Fruit fly (Drosophila melanogaster) whole organism, embryonic: ENCODE data around the gene CG14664.
A peak's percentile ranks its signal among the peaks of the same experiment; 100 is the strongest.

Experiments used
- Atf-2 ChIP-seq: fragments of 200-800 bp; sonication (Bioruptor generic); optimal IDR thresholded peaks from 2 replicates; lab custom pipeline; 2016; ENCODE audit warnings: missing biosample characterization, missing genetic modification characterization
- CG11093 ChIP-seq: fragments of 200-800 bp; sonication (Bioruptor generic); IDR thresholded peaks from 3 replicates; pipeline ENCODE4 v1.3.6; 2022; ENCODE audit warnings: missing biosample characterization, missing genetic modification characterization
- CG11723 ChIP-seq: fragments of 200-800 bp; sonication (Bioruptor generic); optimal IDR thresholded peaks from 2 replicates; lab custom pipeline; 2017; ENCODE audit warnings: missing biosample characterization, mild to moderate bottlenecking, missing genetic modification characterization
- CG12299 ChIP-seq: fragments of 200-800 bp; sonication (Bioruptor generic); optimal IDR thresholded peaks from 2 replicates; lab custom pipeline; 2018; ENCODE audit warnings: missing biosample characterization, mild to moderate bottlenecking, missing genetic modification characterization
- CG15269 ChIP-seq: fragments of 200-800 bp; sonication (Bioruptor generic); optimal IDR thresholded peaks from 2 replicates; lab custom pipeline; 2018; ENCODE audit warnings: missing biosample characterization, mild to moderate bottlenecking, missing genetic modification characterization, moderate library complexity
- CG1647 ChIP-seq: fragments of 200-800 bp; sonication (Bioruptor generic); optimal IDR thresholded peaks from 3 replicates; lab custom pipeline; 2016; ENCODE audit warnings: missing biosample characterization, missing genetic modification characterization
- CG17186 ChIP-seq: fragments of 200-800 bp; sonication (Bioruptor generic); optimal IDR thresholded peaks from 3 replicates; lab custom pipeline; 2017; ENCODE audit warnings: missing biosample characterization, missing genetic modification reagents, missing genetic modification characterization
- CG18011 ChIP-seq: fragments of 200-800 bp; sonication (Bioruptor generic); optimal IDR thresholded peaks from 2 replicates; lab custom pipeline; 2017; ENCODE audit warnings: missing biosample characterization, missing genetic modification characterization, mild to moderate bottlenecking, moderate library complexity, missing genotype
- CG2202 ChIP-seq: fragments of 200-800 bp; sonication (Bioruptor generic); optimal IDR thresholded peaks from 2 replicates; lab custom pipeline; 2018; ENCODE audit warnings: missing biosample characterization, mild to moderate bottlenecking, missing genetic modification characterization
- CG2678 ChIP-seq: fragments of 200-800 bp; sonication (Bioruptor generic); optimal IDR thresholded peaks from 3 replicates; lab custom pipeline; 2019; ENCODE audit warnings: missing biosample characterization, mild to moderate bottlenecking, missing genetic modification characterization, moderate library complexity
- CG30403 ChIP-seq: fragments of 200-800 bp; sonication (Bioruptor generic); optimal IDR thresholded peaks from 3 replicates; lab custom pipeline; 2016; ENCODE audit warnings: missing biosample characterization, missing genetic modification characterization
- CG3065 ChIP-seq: fragments of 200-800 bp; sonication (Bioruptor generic); optimal IDR thresholded peaks from 2 replicates; lab custom pipeline; 2016; ENCODE audit warnings: missing biosample characterization, missing genetic modification characterization
- CG3281 ChIP-seq: fragments of 200-800 bp; sonication (Bioruptor generic); optimal IDR thresholded peaks from 3 replicates; lab custom pipeline; 2017; ENCODE audit warnings: missing biosample characterization, mild to moderate bottlenecking, missing genetic modification characterization
- CG33557 ChIP-seq: fragments of 200-800 bp; sonication (Bioruptor generic); optimal IDR thresholded peaks from 2 replicates; lab custom pipeline; 2019; ENCODE audit warnings: missing biosample characterization, mild to moderate bottlenecking, missing genetic modification characterization, moderate library complexity
- CG3995 ChIP-seq: fragments of 200-800 bp; sonication (Bioruptor generic); optimal IDR thresholded peaks from 3 replicates; lab custom pipeline; 2016; ENCODE audit warnings: missing biosample characterization, missing genetic modification characterization
- CG4282 ChIP-seq: fragments of 200-800 bp; sonication (Bioruptor generic); optimal IDR thresholded peaks from 2 replicates; lab custom pipeline; 2016; ENCODE audit warnings: missing biosample characterization, missing genetic modification characterization
- CG5245 ChIP-seq: fragments of 200-800 bp; sonication (Bioruptor generic); optimal IDR thresholded peaks from 3 replicates; lab custom pipeline; 2016; ENCODE audit warnings: missing biosample characterization, missing genetic modification characterization
- CG5953 ChIP-seq: fragments of 200-800 bp; sonication (Bioruptor generic); IDR thresholded peaks from 2 replicates; pipeline ENCODE4 v1.3.6; 2022; ENCODE audit warnings: missing biosample characterization, missing genetic modification characterization
- CG7745 ChIP-seq: fragments of 200-800 bp; sonication (Bioruptor generic); optimal IDR thresholded peaks from 2 replicates; lab custom pipeline; 2018; ENCODE audit warnings: missing biosample characterization, mild to moderate bottlenecking, missing genetic modification characterization, moderate library complexity
- CG8388 ChIP-seq: fragments of 200-800 bp; sonication (Bioruptor generic); optimal IDR thresholded peaks from 2 replicates; lab custom pipeline; 2019; ENCODE audit warnings: missing biosample characterization, mild to moderate bottlenecking, missing genetic modification characterization, moderate library complexity
- CG8765 ChIP-seq: fragments of 200-800 bp; sonication (Bioruptor generic); IDR thresholded peaks from 2 replicates; pipeline ENCODE4 v1.3.6; 2022; ENCODE audit warnings: missing biosample characterization, missing genetic modification characterization
- CG8924 ChIP-seq: fragments of 200-800 bp; optimal IDR thresholded peaks from 3 replicates; lab custom pipeline; 2019; ENCODE audit warnings: missing biosample characterization, mild to moderate bottlenecking, missing genetic modification characterization, moderate library complexity
- CG9437 ChIP-seq: fragments of 200-800 bp; sonication (Bioruptor generic); optimal IDR thresholded peaks from 2 replicates; lab custom pipeline; 2018; ENCODE audit warnings: missing biosample characterization, mild to moderate bottlenecking, missing genetic modification characterization
- CG9727 ChIP-seq: fragments of 200-800 bp; sonication (Bioruptor generic); optimal IDR thresholded peaks from 3 replicates; lab custom pipeline; 2017; ENCODE audit warnings: missing biosample characterization, mild to moderate bottlenecking, missing genetic modification characterization
- Dll ChIP-seq: fragments of 200-800 bp; sonication (Bioruptor generic); IDR thresholded peaks from 4 replicates; pipeline ENCODE4 v1.3.6; 2022; ENCODE audit warnings: missing biosample characterization, missing genetic modification characterization; ENCODE audit not compliant: partially characterized antibody
- Eip74EF ChIP-seq, 2 experiments: fragments of 200-800 bp in 1 of 2; fragments of >200 bp in 1 of 2; sonication (Bioruptor generic) in 1 of 2; optimal IDR thresholded peaks; 2 replicates each; lab custom pipeline; 2017 to 2019; ENCODE audit warnings: missing biosample characterization in 2 of 2, missing genetic modification characterization in 2 of 2, mild to moderate bottlenecking in 1 of 2, moderate library complexity in 1 of 2
- Gug ChIP-seq: fragments of 200-800 bp; sonication (Bioruptor generic); IDR thresholded peaks from 4 replicates; pipeline ENCODE4 v1.3.6; 2022; ENCODE audit warnings: missing biosample characterization, missing genetic modification characterization
- HLH54F ChIP-seq: fragments of 200-800 bp; sonication (Bioruptor generic); optimal IDR thresholded peaks from 3 replicates; lab custom pipeline; 2016; ENCODE audit warnings: missing biosample characterization, missing genetic modification characterization
- MESR4 ChIP-seq: fragments of 200-800 bp; sonication (Bioruptor generic); optimal IDR thresholded peaks from 2 replicates; lab custom pipeline; 2018; ENCODE audit warnings: missing biosample characterization, mild to moderate bottlenecking, missing genetic modification characterization, moderate library complexity
- MTF-1 ChIP-seq: fragments of 200-800 bp; sonication (Bioruptor generic); optimal IDR thresholded peaks from 2 replicates; lab custom pipeline; 2018; ENCODE audit warnings: missing biosample characterization, mild to moderate bottlenecking, missing genetic modification characterization, borderline replicate concordance
- Mes4 ChIP-seq: fragments of 200-800 bp; sonication (Bioruptor generic); optimal IDR thresholded peaks from 2 replicates; lab custom pipeline; 2016; ENCODE audit warnings: missing biosample characterization, missing genetic modification characterization
- Six4 ChIP-seq: fragments of 200-800 bp; sonication (Bioruptor generic); optimal IDR thresholded peaks from 2 replicates; lab custom pipeline; 2016; ENCODE audit warnings: missing biosample characterization, missing genetic modification characterization
- Sox102F ChIP-seq: fragments of 200-800 bp; sonication (Bioruptor generic); optimal IDR thresholded peaks from 2 replicates; lab custom pipeline; 2018; ENCODE audit warnings: missing biosample characterization, mild to moderate bottlenecking, missing genetic modification characterization, moderate library complexity
- Taf1 ChIP-seq: fragments of 200-800 bp; sonication (Bioruptor generic); IDR thresholded peaks from 2 replicates; pipeline ENCODE4 v1.3.6; 2022; ENCODE audit warnings: missing biosample characterization, missing genetic modification characterization
- Vsx1 ChIP-seq: fragments of 200-800 bp; sonication (Bioruptor generic); optimal IDR thresholded peaks from 2 replicates; lab custom pipeline; 2017; ENCODE audit warnings: missing biosample characterization, mild to moderate bottlenecking, missing genetic modification characterization, missing genetic modification reagents
- amos ChIP-seq: fragments of 200-800 bp; sonication (Bioruptor generic); IDR thresholded peaks from 2 replicates; pipeline ENCODE4 v1.3.6; 2022; ENCODE audit warnings: missing biosample characterization, missing genetic modification characterization; ENCODE audit not compliant: partially characterized antibody
- crol ChIP-seq: fragments of 200-800 bp; sonication (Bioruptor generic); IDR thresholded peaks from 2 replicates; pipeline ENCODE4 v1.3.6; 2022; ENCODE audit warnings: missing biosample characterization, missing genetic modification characterization
- dm ChIP-seq: fragments of 200-800 bp; sonication (Bioruptor generic); optimal IDR thresholded peaks from 3 replicates; lab custom pipeline; 2016; ENCODE audit warnings: missing biosample characterization, missing genetic modification characterization
- dmrt11E ChIP-seq: fragments of 200-800 bp; sonication (Bioruptor generic); optimal IDR thresholded peaks from 3 replicates; lab custom pipeline; 2018; ENCODE audit warnings: missing biosample characterization, mild to moderate bottlenecking, missing genetic modification characterization, moderate library complexity
- eyg ChIP-seq: fragments of 200-800 bp; sonication (Bioruptor generic); optimal IDR thresholded peaks from 3 replicates; lab custom pipeline; 2016; ENCODE audit warnings: missing biosample characterization, missing genetic modification characterization
- fd64A ChIP-seq: fragments of 200-800 bp; sonication (Bioruptor generic); optimal IDR thresholded peaks from 3 replicates; lab custom pipeline; 2018; ENCODE audit warnings: missing biosample characterization, mild to moderate bottlenecking, missing genetic modification characterization
- gt ChIP-seq: fragments of 200-800 bp; sonication (Bioruptor generic); IDR thresholded peaks from 2 replicates; pipeline ENCODE4 v1.3.6; 2022; ENCODE audit warnings: missing biosample characterization, missing genetic modification characterization
- klu ChIP-seq: fragments of 200-800 bp; sonication (Bioruptor generic); IDR thresholded peaks from 2 replicates; pipeline ENCODE4 v1.3.6; 2022; ENCODE audit warnings: missing biosample characterization, missing genetic modification characterization
- lbe ChIP-seq: fragments of 200-800 bp; sonication (Bioruptor generic); optimal IDR thresholded peaks from 2 replicates; lab custom pipeline; 2016; ENCODE audit warnings: missing biosample characterization, mild to moderate bottlenecking, missing genetic modification characterization
- luna ChIP-seq: fragments of 200-800 bp; sonication (Bioruptor generic); optimal IDR thresholded peaks from 2 replicates; lab custom pipeline; 2016; ENCODE audit warnings: missing biosample characterization, missing genetic modification characterization
- mirr ChIP-seq: fragments of 200-800 bp; sonication (Bioruptor generic); optimal IDR thresholded peaks from 3 replicates; lab custom pipeline; 2018; ENCODE audit warnings: missing biosample characterization, mild to moderate bottlenecking, missing genetic modification characterization
- nerfin-2 ChIP-seq: fragments of 200-800 bp; sonication (Bioruptor generic); IDR thresholded peaks from 2 replicates; pipeline ENCODE4 v1.3.6; 2022; ENCODE audit warnings: missing biosample characterization, missing genetic modification characterization; ENCODE audit not compliant: partially characterized antibody
- p53 ChIP-seq: fragments of 200-800 bp; sonication (Bioruptor generic); optimal IDR thresholded peaks from 2 replicates; lab custom pipeline; 2016; ENCODE audit warnings: missing biosample characterization, missing genetic modification characterization
- sim ChIP-seq: fragments of 200-800 bp; sonication (Bioruptor generic); IDR thresholded peaks from 2 replicates; pipeline ENCODE4 v1.3.6; 2022; ENCODE audit warnings: missing biosample characterization, missing genetic modification characterization
- sug ChIP-seq: fragments of 200-800 bp; optimal IDR thresholded peaks from 2 replicates; lab custom pipeline; 2019; ENCODE audit warnings: missing biosample characterization, mild to moderate bottlenecking, missing genetic modification characterization, moderate library complexity
- tin ChIP-seq: fragments of 200-800 bp; sonication (Bioruptor generic); optimal IDR thresholded peaks from 3 replicates; lab custom pipeline; 2016; ENCODE audit warnings: missing biosample characterization, missing genetic modification characterization
- zfh1 ChIP-seq: fragments of 200-800 bp; sonication (Bioruptor generic); IDR thresholded peaks from 3 replicates; pipeline ENCODE4 v1.3.6; 2022; ENCODE audit warnings: missing biosample characterization, missing genetic modification characterization

Gene CG14664

DNA sequence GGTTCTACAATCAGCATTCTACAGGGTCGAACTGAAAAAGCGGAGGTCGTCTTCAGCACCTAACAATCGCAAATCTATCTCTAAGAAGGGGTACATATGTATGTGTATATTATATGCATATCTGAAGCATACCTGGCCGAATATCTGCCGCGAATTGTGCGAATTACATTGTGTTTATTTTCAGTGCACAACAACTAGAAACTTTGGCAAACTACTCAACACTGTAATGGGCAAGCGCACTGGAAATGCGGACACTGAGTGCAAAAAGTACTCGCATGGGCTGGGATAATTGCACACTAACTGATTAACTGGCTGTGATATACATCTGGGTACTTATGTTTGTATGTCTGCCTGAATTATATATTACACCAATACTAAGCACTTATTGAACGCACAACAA, 46.9 kb downstream of the CG14664 start (continued):
- TF ChIP-seq fd64A (GFP tag; lab: Kevin White, UChicago): no peak
- TF ChIP-seq CG4282 (GFP tag; lab: Kevin White, UChicago): no peak
- TF ChIP-seq dm (GFP tag; lab: Kevin White, UChicago): no peak
- TF ChIP-seq CG1647 (GFP tag; lab: Kevin White, UChicago): no peak
- TF ChIP-seq Gug: peak; percentile 11; the same call in 2 of the 4 replicates
- TF ChIP-seq Vsx1 (GFP tag; lab: Kevin White, UChicago): no peak
- no peak for TF ChIP-seq eyg
- TF ChIP-seq Mes4 (GFP tag; lab: Kevin White, UChicago): no peak
- TF ChIP-seq CG11093 (GFP tag; lab: Robert Waterston, UW): no peak
- TF ChIP-seq Sox102F (GFP tag; lab: Kevin White, UChicago): no peak
- no peak for TF ChIP-seq CG8765 (GFP tag; lab: Robert Waterston, UW)
- TF ChIP-seq CG33557 (GFP tag; lab: Kevin White, UChicago): no peak
- no peak for TF ChIP-seq CG5245 (GFP tag; lab: Kevin White, UChicago)
- TF ChIP-seq Dll (GFP tag; lab: Robert Waterston, UW): no peak
- no peak for TF ChIP-seq Six4 (GFP tag; lab: Kevin White, UChicago)
- peak; percentile 7 for TF ChIP-seq MESR4 (GFP tag; lab: Kevin White, UChicago)
- no peak for TF ChIP-seq nerfin-2 (GFP tag; lab: Robert Waterston, UW)
- no peak for TF ChIP-seq CG3065 (GFP tag; lab: Kevin White, UChicago)
- no peak for TF ChIP-seq CG11723 (GFP tag; lab: Kevin White, UChicago)
- TF ChIP-seq CG2678: no peak
- TF ChIP-seq Taf1 (GFP tag; lab: Robert Waterston, UW): no peak
- TF ChIP-seq CG15269 (tag; lab: Kevin White, UChicago): no peak
- no peak for TF ChIP-seq MTF-1 (GFP tag; lab: Kevin White, UChicago)
- TF ChIP-seq CG9437: no peak
- no peak for TF ChIP-seq CG5953 (GFP tag; lab: Robert Waterston, UW)
- no peak for TF ChIP-seq p53 (GFP tag; lab: Kevin White, UChicago)
- TF ChIP-seq mirr (GFP tag; lab: Kevin White, UChicago): no peak
- TF ChIP-seq CG30403 (GFP tag; lab: Kevin White, UChicago): peak; percentile 27
- TF ChIP-seq sim: no peak
- TF ChIP-seq klu (GFP tag; lab: Robert Waterston, UW): no peak
- no peak for TF ChIP-seq CG12299 (tag; lab: Kevin White, UChicago)
- TF ChIP-seq gt (GFP tag; lab: Robert Waterston, UW): no peak
- TF ChIP-seq CG9727 (GFP tag; lab: Kevin White, UChicago): no peak
- TF ChIP-seq zfh1 (GFP tag; lab: Robert Waterston, UW): no peak
- no peak for TF ChIP-seq CG17186 (GFP tag; lab: Kevin White, UChicago)
- TF ChIP-seq CG8388 (GFP tag; lab: Kevin White, UChicago): peak; percentile 99
- peak; percentile 13 for TF ChIP-seq tin (GFP tag; lab: Kevin White, UChicago)
- TF ChIP-seq CG2202: no peak
- no peak for TF ChIP-seq amos (GFP tag; lab: Robert Waterston, UW)
- no peak for TF ChIP-seq luna (GFP tag; lab: Kevin White, UChicago)
- no peak for TF ChIP-seq CG3995
- TF ChIP-seq CG18011: no peak
- no peak for TF ChIP-seq HLH54F (GFP tag; lab: Kevin White, UChicago)
- TF ChIP-seq CG8924 (tag; lab: Kevin White, UChicago): no peak
- TF ChIP-seq Atf-2: no peak
- no peak for TF ChIP-seq CG7745 (tag; lab: Kevin White, UChicago)
- TF ChIP-seq lbe (GFP tag; lab: Kevin White, UChicago): no peak
- TF ChIP-seq crol (GFP tag; lab: Robert Waterston, UW): no peak
- no peak for TF ChIP-seq sug (tag; lab: Kevin White, UChicago)
- TF ChIP-seq dmrt11E (tag; lab: Kevin White, UChicago): no peak
- no peak for TF ChIP-seq Eip74EF (GFP tag; optimal IDR thresholded peaks at IDR 0.05; lab: Kevin White, UChicago)
- no peak for TF ChIP-seq CG3281 (GFP tag; lab: Kevin White, UChicago)
